Worm (Caenorhabditis elegans) whole organism, L2 larva: Measurements from ENCODE around the gene Y17G7B.17.
A peak's percentile ranks its signal among the peaks of the same experiment; 100 is the strongest.

Experiments
- C34F6.9 ChIP-seq: fragments of 150-350 bp; optimal IDR thresholded peaks from 2 replicates; lab custom pipeline; 2014; ENCODE audit warnings: missing biosample characterization, missing genetic modification characterization
- F13H6.1 ChIP-seq: sonication (generic microtip); optimal IDR thresholded peaks from 2 replicates; lab custom pipeline; 2016; ENCODE audit warnings: missing genetic modification characterization, missing compliant biosample characterization
- R02D3.7 ChIP-seq: fragments of 150-350 bp; optimal IDR thresholded peaks from 2 replicates; lab custom pipeline; 2014; ENCODE audit warnings: missing biosample characterization, missing genetic modification characterization
- Y55F3AM.14 ChIP-seq: fragments of 200-800 bp; sonication (Bioruptor generic); optimal IDR thresholded peaks from 2 replicates; lab custom pipeline; 2018; ENCODE audit warnings: mild to moderate bottlenecking, missing genetic modification characterization, missing compliant biosample characterization
- alr-1 ChIP-seq: fragments of 150-350 bp; optimal IDR thresholded peaks from 2 replicates; lab custom pipeline; 2014; ENCODE audit warnings: missing biosample characterization, missing genetic modification characterization
- aly-2 ChIP-seq: fragments of 150-350 bp; optimal IDR thresholded peaks from 2 replicates; lab custom pipeline; 2014; ENCODE audit warnings: missing biosample characterization, missing genetic modification characterization
- ama-1 ChIP-seq: fragments of 150-350 bp; optimal IDR thresholded peaks from 2 replicates; lab custom pipeline; 2018; ENCODE audit warnings: inconsistent platforms
- blmp-1 ChIP-seq: sonication (generic microtip); optimal IDR thresholded peaks from 2 replicates; lab custom pipeline; 2017; ENCODE audit warnings: missing genetic modification characterization, mild to moderate bottlenecking, missing compliant biosample characterization, antibody characterized with exemption, moderate library complexity; ENCODE audit not compliant: insufficient read depth
- ceh-16 ChIP-seq: fragments of 150-350 bp; optimal IDR thresholded peaks from 2 replicates; lab custom pipeline; 2014; ENCODE audit warnings: missing biosample characterization, missing genetic modification characterization
- ceh-82 ChIP-seq: fragments of 150-350 bp; optimal IDR thresholded peaks from 2 replicates; lab custom pipeline; 2014; ENCODE audit warnings: missing biosample characterization, missing genetic modification characterization
- crh-2 ChIP-seq: sonication (generic microtip); optimal IDR thresholded peaks from 2 replicates; lab custom pipeline; 2017; ENCODE audit warnings: missing biosample characterization, missing genetic modification characterization
- dmd-4 ChIP-seq: sonication (generic microtip); optimal IDR thresholded peaks from 2 replicates; lab custom pipeline; 2017; ENCODE audit warnings: missing biosample characterization, missing genetic modification characterization
- egl-27 ChIP-seq: sonication (generic microtip); optimal IDR thresholded peaks from 3 replicates; lab custom pipeline; 2017; ENCODE audit warnings: missing biosample characterization, missing genetic modification reagents, missing genetic modification characterization
- elt-1 ChIP-seq: fragments of 150-350 bp; optimal IDR thresholded peaks from 2 replicates; lab custom pipeline; 2014; ENCODE audit warnings: missing biosample characterization, missing genetic modification characterization
- elt-3 ChIP-seq: sonication (generic microtip); optimal IDR thresholded peaks from 2 replicates; lab custom pipeline; 2017; ENCODE audit warnings: missing biosample characterization, missing genetic modification characterization
- fos-1 ChIP-seq: fragments of 150-350 bp; optimal IDR thresholded peaks from 2 replicates; lab custom pipeline; 2014; ENCODE audit warnings: missing biosample characterization, missing genetic modification characterization
- gmeb-1 ChIP-seq: fragments of 150-350 bp; optimal IDR thresholded peaks from 2 replicates; lab custom pipeline; 2014; ENCODE audit warnings: missing biosample characterization, missing genetic modification characterization
- lin-11 ChIP-seq: fragments of 150-350 bp; sonication (generic microtip); optimal IDR thresholded peaks from 2 replicates; lab custom pipeline; 2014; ENCODE audit warnings: missing biosample characterization, missing genetic modification characterization, inconsistent platforms, mixed read lengths
- lin-13 ChIP-seq: fragments of 150-350 bp; optimal IDR thresholded peaks from 2 replicates; lab custom pipeline; 2014; ENCODE audit warnings: missing biosample characterization, missing genetic modification reagents, missing genetic modification characterization
- lin-39 ChIP-seq: fragments of 150-350 bp; optimal IDR thresholded peaks from 2 replicates; lab custom pipeline; 2014; ENCODE audit warnings: missing biosample characterization, missing genetic modification reagents, missing genetic modification characterization
- lsy-2 ChIP-seq, 2 experiments: fragments of 150-350 bp in 1 of 2; sonication (generic microtip) in 1 of 2; optimal IDR thresholded peaks; 2 replicates each; lab custom pipeline; 2014 to 2017; ENCODE audit warnings: missing biosample characterization in 2 of 2, missing genetic modification characterization in 2 of 2
- mab-5 ChIP-seq: fragments of 150-350 bp; optimal IDR thresholded peaks from 2 replicates; lab custom pipeline; 2014; ENCODE audit warnings: missing biosample characterization, missing genetic modification characterization
- mbf-1 ChIP-seq: sonication (generic microtip); optimal IDR thresholded peaks from 2 replicates; lab custom pipeline; 2017; ENCODE audit warnings: missing biosample characterization, missing genetic modification characterization
- mdl-1 ChIP-seq, 2 experiments: fragments of 150-350 bp in 1 of 2; sonication (generic microtip) in 1 of 2; optimal IDR thresholded peaks; 2 replicates each; lab custom pipeline; 2017; ENCODE audit warnings: missing biosample characterization in 2 of 2, missing genetic modification characterization in 2 of 2
- nhr-10 ChIP-seq: sonication (generic microtip); optimal IDR thresholded peaks from 2 replicates; lab custom pipeline; 2017; ENCODE audit warnings: missing biosample characterization, missing genetic modification characterization
- nhr-11 ChIP-seq: fragments of 150-350 bp; optimal IDR thresholded peaks from 2 replicates; lab custom pipeline; 2014; ENCODE audit warnings: missing biosample characterization, missing genetic modification characterization
- nhr-12 ChIP-seq: fragments of 150-350 bp; optimal IDR thresholded peaks from 2 replicates; lab custom pipeline; 2014; ENCODE audit warnings: missing biosample characterization, missing genetic modification characterization
- nhr-129 ChIP-seq: fragments of 150-350 bp; optimal IDR thresholded peaks from 2 replicates; lab custom pipeline; 2014; ENCODE audit warnings: missing biosample characterization, missing genetic modification characterization
- nhr-23 ChIP-seq: fragments of 150-350 bp; optimal IDR thresholded peaks from 2 replicates; lab custom pipeline; 2014; ENCODE audit warnings: missing biosample characterization, missing genetic modification reagents, missing genetic modification characterization
- nhr-237 ChIP-seq: fragments of 150-350 bp; optimal IDR thresholded peaks from 2 replicates; lab custom pipeline; 2014; ENCODE audit warnings: missing biosample characterization, missing genetic modification characterization
- nhr-25 ChIP-seq: fragments of 150-350 bp; sonication (generic microtip); optimal IDR thresholded peaks from 3 replicates; lab custom pipeline; 2014; ENCODE audit warnings: missing biosample characterization, missing genetic modification characterization
- nhr-6 ChIP-seq: fragments of 150-350 bp; optimal IDR thresholded peaks from 2 replicates; lab custom pipeline; 2014; ENCODE audit warnings: missing biosample characterization, missing genetic modification characterization
- nhr-77 ChIP-seq: fragments of 150-350 bp; optimal IDR thresholded peaks from 2 replicates; lab custom pipeline; 2014; ENCODE audit warnings: missing biosample characterization, missing genetic modification characterization
- peb-1 ChIP-seq: fragments of 150-350 bp; optimal IDR thresholded peaks from 2 replicates; lab custom pipeline; 2014; ENCODE audit warnings: missing biosample characterization, missing genetic modification characterization
- sem-4 ChIP-seq: fragments of 150-350 bp; optimal IDR thresholded peaks from 2 replicates; lab custom pipeline; 2014; ENCODE audit warnings: missing biosample characterization, missing genetic modification reagents, missing genetic modification characterization
- skn-1 ChIP-seq: sonication (generic microtip); optimal IDR thresholded peaks from 2 replicates; lab custom pipeline; 2017; ENCODE audit warnings: missing biosample characterization, missing genetic modification characterization
- sma-3 ChIP-seq: sonication (generic microtip); optimal IDR thresholded peaks from 2 replicates; lab custom pipeline; 2016; ENCODE audit warnings: missing genetic modification reagents, missing genetic modification characterization, missing compliant biosample characterization
- sma-9 ChIP-seq, 2 experiments: fragments of 150-350 bp in 1 of 2; sonication (generic microtip) in 1 of 2; optimal IDR thresholded peaks; 2 replicates each; lab custom pipeline; 2014 to 2016; ENCODE audit warnings: missing genetic modification characterization in 2 of 2, mild to moderate bottlenecking in 1 of 2, missing biosample characterization in 1 of 2, missing compliant biosample characterization in 1 of 2, missing genetic modification reagents in 1 of 2, moderate library complexity in 1 of 2
- snpc-4 ChIP-seq: fragments of 150-350 bp; optimal IDR thresholded peaks from 2 replicates; lab custom pipeline; 2014; ENCODE audit warnings: missing biosample characterization, missing genetic modification characterization
- unc-39 ChIP-seq: fragments of 150-350 bp; optimal IDR thresholded peaks from 2 replicates; lab custom pipeline; 2014; ENCODE audit warnings: missing biosample characterization, missing genetic modification characterization
- unc-55 ChIP-seq: fragments of 150-350 bp; sonication (generic microtip); optimal IDR thresholded peaks from 3 replicates; lab custom pipeline; 2014; ENCODE audit warnings: missing biosample characterization, missing genetic modification reagents, missing genetic modification characterization
- unc-62 ChIP-seq: fragments of 150-350 bp; optimal IDR thresholded peaks from 2 replicates; lab custom pipeline; 2014; ENCODE audit warnings: missing biosample characterization, missing genetic modification reagents, missing genetic modification characterization
- zag-1 ChIP-seq: fragments of 150-350 bp; optimal IDR thresholded peaks from 2 replicates; lab custom pipeline; 2014; ENCODE audit warnings: missing biosample characterization, missing genetic modification characterization
- ztf-1 ChIP-seq: fragments of 200-800 bp; sonication (Bioruptor generic); conservative IDR thresholded peaks from 2 replicates; pipeline ENCODE4 v1.3.6; 2022; ENCODE audit warnings: missing genetic modification characterization, missing compliant biosample characterization
- ztf-11 ChIP-seq: sonication (generic microtip); optimal IDR thresholded peaks from 2 replicates; lab custom pipeline; 2017; ENCODE audit warnings: missing biosample characterization, missing genetic modification characterization
- ztf-4 ChIP-seq: fragments of 150-350 bp; optimal IDR thresholded peaks from 2 replicates; lab custom pipeline; 2014; ENCODE audit warnings: missing biosample characterization, missing genetic modification characterization

Y17G7B.17 gene

ce11 chrII:12098716-12099115 is 1.1 kb downstream of the Y17G7B.17 start:
- TF ChIP-seq dmd-4 (tag; lab: Kevin White, UChicago) (no peak), aly-2 (tag; lab: Kevin White, UChicago) (no peak), sma-9 (GFP tag; optimal IDR thresholded peaks at IDR 0.05; lab: Kevin White, UChicago) (no peak), sma-9 (tag; optimal IDR thresholded peaks at IDR 0.05; lab: Kevin White, UChicago) (no peak), ceh-82 (tag; lab: Kevin White, UChicago) (no peak), mab-5 (tag; lab: Kevin White, UChicago) (no peak), C34F6.9 (tag; lab: Kevin White, UChicago) (no peak), snpc-4 (tag; lab: Kevin White, UChicago) (no peak), lin-39 (no peak), lin-13 (GFP tag; lab: Kevin White, UChicago) (no peak), unc-62 (GFP tag; lab: Kevin White, UChicago) (no peak), nhr-77 (tag; lab: Kevin White, UChicago) (no peak), nhr-23 (no peak), ztf-4 (no peak), mdl-1 (tag; optimal IDR thresholded peaks at IDR 0.05; lab: Kevin White, UChicago) (no peak), ztf-11 (tag; lab: Kevin White, UChicago) (no peak), crh-2 (no peak), peb-1 (tag; lab: Kevin White, UChicago) (no peak), ama-1 (lab: Kevin White, UChicago) (no peak)

ce11 chrII:12095022-12095421 is 4.8 kb downstream of the Y17G7B.17 start:
- TF ChIP-seq nhr-25 (peak; percentile 35), C34F6.9 (tag; lab: Kevin White, UChicago) (peak; percentile 1), elt-1 (tag; lab: Kevin White, UChicago) (no peak), F13H6.1 (tag; lab: Kevin White, UChicago) (no peak), ztf-4 (peak; percentile 54), ama-1 (lab: Kevin White, UChicago) (peak; percentile 64), nhr-129 (tag; lab: Kevin White, UChicago) (no peak), mab-5 (tag; lab: Kevin White, UChicago) (no peak)

- TF ChIP-seq lsy-2 (tag; optimal IDR thresholded peaks at IDR 0.05; lab: Kevin White, UChicago) (peak; percentile 9 to 73), mdl-1 (tag; optimal IDR thresholded peaks at IDR 0.05; lab: Kevin White, UChicago) (peak in 1 of 2 experiments; percentile 48), C34F6.9 (tag; lab: Kevin White, UChicago) (peak; percentile 83), F13H6.1 (tag; lab: Kevin White, UChicago) (peak; percentile 77), ceh-16 (tag; lab: Kevin White, UChicago) (no peak), snpc-4 (tag; lab: Kevin White, UChicago) (peak; percentile 19), mab-5 (tag; lab: Kevin White, UChicago) (no peak), nhr-23 (no peak), peb-1 (tag; lab: Kevin White, UChicago) (no peak), dmd-4 (tag; lab: Kevin White, UChicago) (no peak), gmeb-1 (tag; lab: Kevin White, UChicago) (peak; percentile 57), nhr-11 (tag; lab: Kevin White, UChicago) (no peak), nhr-12 (tag; lab: Kevin White, UChicago) (no peak), ztf-1 (GFP tag; lab: Robert Waterston, UW) (no peak), sem-4 (tag; lab: Kevin White, UChicago) (peak; percentile 86), lin-13 (GFP tag; lab: Kevin White, UChicago) (no peak), R02D3.7 (no peak), Y55F3AM.14 (no peak), fos-1 (tag; lab: Kevin White, UChicago) (peak; percentile 87), crh-2 (peak; percentile 72), nhr-10 (tag; lab: Kevin White, UChicago) (no peak), lin-11 (tag; lab: Kevin White, UChicago) (no peak), nhr-129 (tag; lab: Kevin White, UChicago) (peak; percentile 45), nhr-6 (tag; lab: Kevin White, UChicago) (no peak), alr-1 (tag; lab: Kevin White, UChicago) (no peak), egl-27 (tag; lab: Kevin White, UChicago) (peak; percentile 61), ceh-82 (tag; lab: Kevin White, UChicago) (no peak), sma-9 (GFP tag; optimal IDR thresholded peaks at IDR 0.05; lab: Kevin White, UChicago) (peak; percentile 57), sma-9 (tag; optimal IDR thresholded peaks at IDR 0.05; lab: Kevin White, UChicago) (no peak), nhr-237 (tag; lab: Kevin White, UChicago) (no peak), nhr-77 (tag; lab: Kevin White, UChicago) (no peak), sma-3 (GFP tag; lab: Kevin White, UChicago) (peak; percentile 31), unc-55 (GFP tag; lab: Kevin White, UChicago) (peak; percentile 69), zag-1 (peak; percentile 68), blmp-1 (tag; lab: Kevin White, UChicago) (no peak), mbf-1 (tag; lab: Kevin White, UChicago) (no peak), ama-1 (lab: Kevin White, UChicago) (no peak), unc-39 (tag; lab: Kevin White, UChicago) (no peak), ztf-4 (no peak), elt-1 (tag; lab: Kevin White, UChicago) (no peak), unc-62 (GFP tag; lab: Kevin White, UChicago) (no peak), elt-3 (tag; lab: Kevin White, UChicago) (no peak), skn-1 (tag; lab: Kevin White, UChicago) (no peak), aly-2 (tag; lab: Kevin White, UChicago) (no peak)
Observed at ce11 chrII:12089616-12090215, 10.1 kb downstream of the Y17G7B.17 start.
